Worm (Caenorhabditis elegans) whole organism, late embryonic: ENCODE results near the gene slc-25A21.

Experiments used
- C38D4.7 ChIP-seq: fragments of 200-800 bp; sonication (Bioruptor generic); optimal IDR thresholded peaks from 2 replicates; lab custom pipeline; 2018; ENCODE audit warnings: mild to moderate bottlenecking, missing genetic modification characterization, moderate library complexity, missing compliant biosample characterization
- K02D7.2 ChIP-seq: sonication (generic microtip); optimal IDR thresholded peaks from 2 replicates; lab custom pipeline; 2017; ENCODE audit warnings: mild to moderate bottlenecking, missing genetic modification characterization, missing compliant biosample characterization
- K09A11.1 ChIP-seq: sonication (generic microtip); optimal IDR thresholded peaks from 2 replicates; lab custom pipeline; 2017; ENCODE audit warnings: antibody characterized with exemption, mild to moderate bottlenecking, missing genetic modification characterization, missing compliant biosample characterization; ENCODE audit not compliant: insufficient read depth
- T23F11.4 ChIP-seq: fragments of 200-800 bp; sonication (Bioruptor generic); optimal IDR thresholded peaks from 2 replicates; lab custom pipeline; 2018; ENCODE audit warnings: mild to moderate bottlenecking, missing genetic modification characterization, missing compliant biosample characterization
- ama-1 ChIP-seq: fragments of 150-350 bp; optimal IDR thresholded peaks from 2 replicates; lab custom pipeline; 2014
- ceh-14 ChIP-seq: sonication (generic microtip); optimal IDR thresholded peaks from 2 replicates; lab custom pipeline; 2016; ENCODE audit warnings: missing genotype, missing genetic modification characterization, missing compliant biosample characterization
- ceh-18 ChIP-seq: sonication (generic microtip); optimal IDR thresholded peaks from 2 replicates; lab custom pipeline; 2016; ENCODE audit warnings: missing genetic modification characterization, missing compliant biosample characterization
- ceh-2 ChIP-seq: sonication (generic microtip); optimal IDR thresholded peaks from 2 replicates; lab custom pipeline; 2016; ENCODE audit warnings: missing genotype, missing genetic modification characterization, missing compliant biosample characterization
- ceh-22 ChIP-seq: sonication (generic microtip); optimal IDR thresholded peaks from 2 replicates; lab custom pipeline; 2017; ENCODE audit warnings: missing biosample characterization, missing genetic modification characterization
- ceh-24 ChIP-seq: sonication (generic microtip); optimal IDR thresholded peaks from 2 replicates; lab custom pipeline; 2016; ENCODE audit warnings: mild to moderate bottlenecking, missing genetic modification characterization, missing compliant biosample characterization
- ceh-30 ChIP-seq: fragments of 150-350 bp; optimal IDR thresholded peaks from 2 replicates; lab custom pipeline; 2014; ENCODE audit warnings: missing biosample characterization, missing genetic modification characterization
- ceh-31 ChIP-seq: sonication (generic microtip); optimal IDR thresholded peaks from 2 replicates; lab custom pipeline; 2016; ENCODE audit warnings: missing genetic modification characterization, missing compliant biosample characterization
- ceh-34 ChIP-seq: sonication (generic microtip); optimal IDR thresholded peaks from 2 replicates; lab custom pipeline; 2016; ENCODE audit warnings: mild to moderate bottlenecking, missing genetic modification characterization, missing compliant biosample characterization
- ceh-48 ChIP-seq: sonication (generic microtip); optimal IDR thresholded peaks from 2 replicates; lab custom pipeline; 2016; ENCODE audit warnings: missing genetic modification characterization, inconsistent platforms, missing compliant biosample characterization
- ceh-6 ChIP-seq: fragments of 200-800 bp; sonication (Bioruptor generic); optimal IDR thresholded peaks from 2 replicates; lab custom pipeline; 2018; ENCODE audit warnings: mild to moderate bottlenecking, missing genetic modification characterization, missing compliant biosample characterization
- ceh-9 ChIP-seq: sonication (generic microtip); optimal IDR thresholded peaks from 2 replicates; lab custom pipeline; 2016; ENCODE audit warnings: mild to moderate bottlenecking, missing genetic modification characterization, inconsistent platforms, missing compliant biosample characterization
- dmd-4 ChIP-seq: sonication (generic microtip); optimal IDR thresholded peaks from 2 replicates; lab custom pipeline; 2016; ENCODE audit warnings: borderline replicate concordance, missing genetic modification characterization, missing compliant biosample characterization
- dve-1 ChIP-seq: sonication (generic microtip); optimal IDR thresholded peaks from 2 replicates; lab custom pipeline; 2017; ENCODE audit warnings: antibody characterized with exemption, mild to moderate bottlenecking, missing genetic modification characterization, missing compliant biosample characterization
- elt-2 ChIP-seq: sonication (generic microtip); optimal IDR thresholded peaks from 2 replicates; lab custom pipeline; 2016; ENCODE audit warnings: missing genetic modification reagents, missing genetic modification characterization, missing compliant biosample characterization
- elt-4 ChIP-seq: sonication (generic microtip); optimal IDR thresholded peaks from 2 replicates; lab custom pipeline; 2016; ENCODE audit warnings: missing genetic modification characterization, missing compliant biosample characterization
- fax-1 ChIP-seq: sonication (generic microtip); optimal IDR thresholded peaks from 2 replicates; lab custom pipeline; 2016; ENCODE audit warnings: missing genotype, missing genetic modification characterization, missing compliant biosample characterization
- fkh-10 ChIP-seq: fragments of 150-350 bp; optimal IDR thresholded peaks from 2 replicates; lab custom pipeline; 2014; ENCODE audit warnings: missing biosample characterization, missing genetic modification reagents, missing genetic modification characterization
- fkh-6 ChIP-seq: sonication (generic microtip); optimal IDR thresholded peaks from 2 replicates; lab custom pipeline; 2016; ENCODE audit warnings: missing genetic modification characterization, missing compliant biosample characterization
- gmeb-2 ChIP-seq: sonication (generic microtip); optimal IDR thresholded peaks from 2 replicates; lab custom pipeline; 2016; ENCODE audit warnings: missing genetic modification characterization, inconsistent platforms, missing compliant biosample characterization
- hlh-13 ChIP-seq: fragments of 200-800 bp; sonication (Bioruptor generic); optimal IDR thresholded peaks from 2 replicates; lab custom pipeline; 2018; ENCODE audit warnings: mild to moderate bottlenecking, missing genetic modification characterization, missing compliant biosample characterization
- hlh-30 ChIP-seq: sonication (generic microtip); optimal IDR thresholded peaks from 2 replicates; lab custom pipeline; 2017; ENCODE audit warnings: antibody characterized with exemption, missing genetic modification characterization, missing compliant biosample characterization; ENCODE audit not compliant: insufficient read depth
- hlh-8 ChIP-seq: sonication (generic microtip); optimal IDR thresholded peaks from 2 replicates; lab custom pipeline; 2016; ENCODE audit warnings: missing genotype, missing genetic modification characterization, missing compliant biosample characterization
- madf-2 ChIP-seq: sonication (generic microtip); optimal IDR thresholded peaks from 2 replicates; lab custom pipeline; 2017; ENCODE audit warnings: missing genetic modification characterization, missing compliant biosample characterization
- mec-3 ChIP-seq: sonication (generic microtip); optimal IDR thresholded peaks from 2 replicates; lab custom pipeline; 2016; ENCODE audit warnings: borderline replicate concordance, missing genetic modification characterization, missing compliant biosample characterization
- nfya-1 ChIP-seq: sonication (generic microtip); optimal IDR thresholded peaks from 2 replicates; lab custom pipeline; 2017; ENCODE audit warnings: missing genetic modification characterization, mild to moderate bottlenecking, missing compliant biosample characterization, antibody characterized with exemption, moderate library complexity
- nhr-11 ChIP-seq: fragments of 150-350 bp; optimal IDR thresholded peaks from 2 replicates; lab custom pipeline; 2014; ENCODE audit warnings: missing biosample characterization, missing genetic modification characterization
- nhr-232 ChIP-seq: sonication (generic microtip); optimal IDR thresholded peaks from 2 replicates; lab custom pipeline; 2016; ENCODE audit warnings: missing genetic modification characterization, missing compliant biosample characterization
- npax-4 ChIP-seq: sonication (generic microtip); optimal IDR thresholded peaks from 2 replicates; lab custom pipeline; 2016; ENCODE audit warnings: missing genetic modification characterization, missing compliant biosample characterization
- odd-2 ChIP-seq: sonication (generic microtip); optimal IDR thresholded peaks from 2 replicates; lab custom pipeline; 2017; ENCODE audit warnings: antibody characterized with exemption, mild to moderate bottlenecking, missing genetic modification characterization, missing compliant biosample characterization
- pat-9 ChIP-seq: fragments of 200-800 bp; sonication (Bioruptor generic); optimal IDR thresholded peaks from 2 replicates; lab custom pipeline; 2018; ENCODE audit warnings: mild to moderate bottlenecking, missing genetic modification characterization, moderate library complexity, missing compliant biosample characterization
- pha-2 ChIP-seq: sonication (generic microtip); optimal IDR thresholded peaks from 2 replicates; lab custom pipeline; 2017; ENCODE audit warnings: mild to moderate bottlenecking, missing genetic modification characterization, missing compliant biosample characterization
- pqm-1 ChIP-seq: sonication (generic microtip); optimal IDR thresholded peaks from 2 replicates; lab custom pipeline; 2016; ENCODE audit warnings: missing genetic modification characterization, missing compliant biosample characterization
- pros-1 ChIP-seq: fragments of 150-350 bp; optimal IDR thresholded peaks from 2 replicates; lab custom pipeline; 2014; ENCODE audit warnings: missing biosample characterization, missing genetic modification reagents, missing genetic modification characterization
- ref-2 ChIP-seq: sonication (generic microtip); optimal IDR thresholded peaks from 2 replicates; lab custom pipeline; 2016; ENCODE audit warnings: missing genetic modification characterization, missing compliant biosample characterization
- rnt-1 ChIP-seq: sonication (generic microtip); optimal IDR thresholded peaks from 2 replicates; lab custom pipeline; 2016; ENCODE audit warnings: missing genetic modification characterization, missing compliant biosample characterization
- sox-4 ChIP-seq: sonication (generic microtip); optimal IDR thresholded peaks from 2 replicates; lab custom pipeline; 2017; ENCODE audit warnings: mild to moderate bottlenecking, missing genetic modification characterization, inconsistent platforms, missing compliant biosample characterization
- syd-9 ChIP-seq: sonication (generic microtip); optimal IDR thresholded peaks from 2 replicates; lab custom pipeline; 2016; ENCODE audit warnings: mild to moderate bottlenecking, missing genetic modification characterization, moderate library complexity, missing compliant biosample characterization
- ttx-3 ChIP-seq: sonication (generic microtip); optimal IDR thresholded peaks from 2 replicates; lab custom pipeline; 2016; ENCODE audit warnings: missing genetic modification reagents, missing genetic modification characterization, missing compliant biosample characterization
- unc-3 ChIP-seq, 2 experiments: fragments of 200-800 bp in 1 of 2; sonication (Bioruptor generic) in 1 of 2; sonication (generic microtip) in 1 of 2; conservative IDR thresholded peaks in 1 of 2; optimal IDR thresholded peaks in 1 of 2; 2 replicates each; pipeline versions ENCODE4 v1.3.6 to Lab custom; 2016 to 2022; ENCODE audit warnings: missing compliant biosample characterization in 2 of 2, missing genetic modification characterization in 2 of 2, missing genetic modification reagents in 1 of 2
- unc-42 ChIP-seq: sonication (generic microtip); optimal IDR thresholded peaks from 2 replicates; lab custom pipeline; 2016; ENCODE audit warnings: missing genotype, missing genetic modification characterization, missing compliant biosample characterization
- unc-55 ChIP-seq: sonication (generic microtip); optimal IDR thresholded peaks from 2 replicates; lab custom pipeline; 2017; ENCODE audit warnings: missing biosample characterization, missing genetic modification reagents, missing genetic modification characterization
- zip-5 ChIP-seq: sonication (generic microtip); optimal IDR thresholded peaks from 2 replicates; lab custom pipeline; 2016; ENCODE audit warnings: missing genetic modification characterization, missing compliant biosample characterization
- ztf-16 ChIP-seq: sonication (generic microtip); optimal IDR thresholded peaks from 2 replicates; lab custom pipeline; 2017; ENCODE audit warnings: missing genetic modification characterization, missing compliant biosample characterization

Gene slc-25A21

ce11 chrX:16147728-16148197 is 41.9 kb upstream of the slc-25A21 start (continued):
- TF ChIP-seq hlh-8 (tag; lab: Kevin White, UChicago), result peak; percentile 27
- peak; percentile 63 for TF ChIP-seq dmd-4
- no peak for TF ChIP-seq ama-1 (lab: Kevin White, UChicago)
- TF ChIP-seq pat-9 (tag; lab: Kevin White, UChicago), result peak; percentile 57
- peak; percentile 86 for TF ChIP-seq hlh-30 (tag; lab: Kevin White, UChicago)
- no peak for TF ChIP-seq nhr-11 (tag; lab: Kevin White, UChicago)
- TF ChIP-seq unc-3 (GFP tag; conservative IDR thresholded peaks at IDR 0.05; lab: Robert Waterston, UW), result no peak
- peak; percentile 27 for TF ChIP-seq unc-3 (tag; optimal IDR thresholded peaks at IDR 0.05; lab: Kevin White, UChicago)
- peak; percentile 36 for TF ChIP-seq nhr-232
- TF ChIP-seq ceh-34 (tag; lab: Kevin White, UChicago), result peak; percentile 98
- TF ChIP-seq fax-1 (tag; lab: Kevin White, UChicago), result peak; percentile 36
- no peak for TF ChIP-seq mec-3 (tag; lab: Kevin White, UChicago)
- TF ChIP-seq nfya-1 (tag; lab: Kevin White, UChicago), result peak; percentile 85
- no peak for TF ChIP-seq K02D7.2 (tag; lab: Kevin White, UChicago)
- no peak for TF ChIP-seq hlh-13 (GFP tag; lab: Kevin White, UChicago)
- TF ChIP-seq ceh-31 (tag; lab: Kevin White, UChicago), result peak; percentile 96
- peak; percentile 60 for TF ChIP-seq fkh-6
- TF ChIP-seq pros-1 (tag; lab: Kevin White, UChicago), result peak; percentile 72
- TF ChIP-seq madf-2 (tag; lab: Kevin White, UChicago), result peak; percentile 10
- peak; percentile 29 for TF ChIP-seq ztf-16 (tag; lab: Kevin White, UChicago)
- peak; percentile 19 for TF ChIP-seq elt-2 (tag; lab: Kevin White, UChicago)
- peak; percentile 82 for TF ChIP-seq syd-9 (tag; lab: Kevin White, UChicago)
- TF ChIP-seq ttx-3, result no peak
- no peak for TF ChIP-seq odd-2 (tag; lab: Kevin White, UChicago)
- TF ChIP-seq rnt-1 (tag; lab: Kevin White, UChicago), result peak; percentile 86
- no peak for TF ChIP-seq pqm-1 (tag; lab: Kevin White, UChicago)
- TF ChIP-seq gmeb-2 (tag; lab: Kevin White, UChicago), result no peak
- TF ChIP-seq zip-5 (tag; lab: Kevin White, UChicago), result no peak
- TF ChIP-seq C38D4.7 (GFP tag; lab: Kevin White, UChicago), result peak; percentile 17
- TF ChIP-seq ceh-9 (tag; lab: Kevin White, UChicago), result no peak
- peak; percentile 71 for TF ChIP-seq pha-2 (tag; lab: Kevin White, UChicago)
- TF ChIP-seq elt-4 (tag; lab: Kevin White, UChicago), result no peak
- peak; percentile 88 for TF ChIP-seq dve-1 (tag; lab: Kevin White, UChicago)
- TF ChIP-seq ceh-48 (tag; lab: Kevin White, UChicago), result peak; percentile 30
- TF ChIP-seq ceh-14 (tag; lab: Kevin White, UChicago), result peak; percentile 80
- TF ChIP-seq T23F11.4 (GFP tag; lab: Kevin White, UChicago), result peak; percentile 52
- peak; percentile 66 for TF ChIP-seq ceh-2 (tag; lab: Kevin White, UChicago)
- peak; percentile 95 for TF ChIP-seq ref-2 (tag; lab: Kevin White, UChicago)
- no peak for TF ChIP-seq npax-4 (tag; lab: Kevin White, UChicago)
- peak; percentile 55 for TF ChIP-seq ceh-6 (GFP tag; lab: Kevin White, UChicago)

- no peak for TF ChIP-seq ceh-22 (tag; lab: Kevin White, UChicago)
- TF ChIP-seq hlh-13 (GFP tag; lab: Kevin White, UChicago), result no peak
- TF ChIP-seq nhr-232, result no peak
- no peak for TF ChIP-seq zip-5 (tag; lab: Kevin White, UChicago)
- TF ChIP-seq K02D7.2 (tag; lab: Kevin White, UChicago), result no peak
- no peak for TF ChIP-seq ceh-24 (tag; lab: Kevin White, UChicago)
- TF ChIP-seq nfya-1 (tag; lab: Kevin White, UChicago), result no peak
- peak; percentile 6 for TF ChIP-seq sox-4 (tag; lab: Kevin White, UChicago)
- TF ChIP-seq ceh-9 (tag; lab: Kevin White, UChicago), result no peak
- no peak for TF ChIP-seq fkh-10 (GFP tag; lab: Kevin White, UChicago)
- no peak for TF ChIP-seq ceh-30 (tag; lab: Kevin White, UChicago)
- no peak for TF ChIP-seq ceh-18 (tag; lab: Kevin White, UChicago)
- TF ChIP-seq madf-2 (tag; lab: Kevin White, UChicago), result no peak
- no peak for TF ChIP-seq unc-42 (tag; lab: Kevin White, UChicago)
- no peak for TF ChIP-seq ama-1 (lab: Kevin White, UChicago)
- no peak for TF ChIP-seq unc-3 (GFP tag; conservative IDR thresholded peaks at IDR 0.05; lab: Robert Waterston, UW)
- no peak for TF ChIP-seq unc-3 (tag; optimal IDR thresholded peaks at IDR 0.05; lab: Kevin White, UChicago)
- TF ChIP-seq hlh-8 (tag; lab: Kevin White, UChicago), result no peak
- peak; percentile 26 for TF ChIP-seq unc-55
- peak; percentile 30 for TF ChIP-seq elt-2 (tag; lab: Kevin White, UChicago)
- TF ChIP-seq fax-1 (tag; lab: Kevin White, UChicago), result no peak
- no peak for TF ChIP-seq gmeb-2 (tag; lab: Kevin White, UChicago)
- TF ChIP-seq ztf-16 (tag; lab: Kevin White, UChicago), result no peak
- TF ChIP-seq K09A11.1 (tag; lab: Kevin White, UChicago), result no peak
- TF ChIP-seq odd-2 (tag; lab: Kevin White, UChicago), result no peak
Measured at ce11 chrX:16150153-16150552, 39.5 kb upstream of the slc-25A21 start.
